Fruit fly (Drosophila melanogaster) whole organism: ENCODE data around the gene Tsp5D.

Experiments used
- CG8478 ChIP-seq: fragments of >200 bp; optimal IDR thresholded peaks from 2 replicates; lab custom pipeline; 2018; ENCODE audit warnings: inconsistent platforms
- Dll ChIP-seq: fragments of >200 bp; optimal IDR thresholded peaks from 2 replicates; lab custom pipeline; 2017
- EcR ChIP-seq, 2 experiments: fragments of >200 bp; optimal IDR thresholded peaks; 2 replicates each; lab custom pipeline; 2017; ENCODE audit warnings: missing biosample characterization in 2 of 2, missing genetic modification characterization in 2 of 2, missing genetic modification reagents in 2 of 2
- pan ChIP-seq: fragments of >200 bp; optimal IDR thresholded peaks from 2 replicates; lab custom pipeline; 2017
- psq ChIP-seq: fragments of >200 bp; optimal IDR thresholded peaks from 2 replicates; lab custom pipeline; 2017
- usp ChIP-seq: fragments of >200 bp; optimal IDR thresholded peaks from 2 replicates; lab custom pipeline; 2017; ENCODE audit warnings: missing biosample characterization, missing genetic modification characterization, mixed read lengths

The Tsp5D gene

dm6 chrX:6050282-6050934 lies 24.2 kb downstream of the Tsp5D start, which contains the start of gene CG5921:
CG5921 (plus strand) TSS chrX:6050828.
- no peak for TF ChIP-seq EcR (GFP tag; optimal IDR thresholded peaks at IDR 0.05; lab: Kevin White, UChicago)
- TF ChIP-seq pan, result no peak
- TF ChIP-seq psq (lab: Kevin White, UChicago), result no peak
- no peak for TF ChIP-seq CG8478 (lab: Kevin White, UChicago)
- TF ChIP-seq Dll (lab: Kevin White, UChicago), result no peak
- TF ChIP-seq usp (GFP tag; lab: Kevin White, UChicago), result no peak

dm6 chrX:6039431-6040016 lies 35.1 kb downstream of the Tsp5D start, which contains the start of gene CG5937:
CG5937 (plus strand) TSS chrX:6040005.
- no peak for TF ChIP-seq EcR (GFP tag; optimal IDR thresholded peaks at IDR 0.05; lab: Kevin White, UChicago)
- no peak for TF ChIP-seq pan
- TF ChIP-seq psq (lab: Kevin White, UChicago), result no peak

DNA sequence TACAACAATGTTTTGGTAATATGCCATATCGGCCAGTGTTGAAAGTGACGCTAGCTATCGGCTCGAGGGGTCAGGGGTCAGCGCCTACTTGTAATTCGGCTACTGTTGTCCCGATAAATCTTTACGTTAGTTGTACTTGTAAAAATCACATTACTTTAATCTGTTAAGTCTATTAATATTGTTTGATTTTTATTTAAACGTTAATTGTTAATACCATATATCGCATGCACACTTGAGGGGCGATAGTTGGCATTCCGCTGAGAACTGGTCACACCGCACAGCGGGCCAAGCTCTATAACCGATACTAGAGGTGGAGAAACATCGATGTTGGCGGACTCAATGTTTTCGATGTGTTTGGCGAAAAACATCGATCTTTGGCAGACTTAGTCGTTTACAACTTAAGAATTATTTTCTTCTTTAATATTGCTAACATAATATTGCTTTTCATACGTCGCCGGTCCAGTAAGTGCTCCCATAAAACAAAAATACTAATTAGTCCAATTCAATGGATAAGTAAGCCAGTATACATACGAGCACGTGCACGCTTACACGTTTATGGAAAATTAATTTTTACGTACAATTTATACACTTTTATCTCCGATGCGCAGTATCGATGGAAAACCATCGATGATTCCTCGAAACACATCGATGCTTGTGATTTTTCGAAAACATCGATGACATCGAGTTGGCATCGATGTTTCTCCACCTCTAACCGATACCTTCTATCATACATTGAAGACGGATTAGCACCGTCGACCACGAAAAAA lies 37.3 kb downstream of the Tsp5D start, which contains the start of the genes rux and MCTS1:
rux (minus strand) TSS at position 621 of the 767 bp plus-strand sequence.
MCTS1 (plus strand) TSS at position 713 of the 767 bp plus-strand sequence.
- TF ChIP-seq CG8478 (lab: Kevin White, UChicago) (no peak), Dll (lab: Kevin White, UChicago) (no peak)

dm6 chrX:6035359-6035758 lies 39.3 kb downstream of the Tsp5D start:
- TF ChIP-seq CG8478 (lab: Kevin White, UChicago), result no peak
- no peak for TF ChIP-seq psq (lab: Kevin White, UChicago)
- no peak for TF ChIP-seq usp (GFP tag; lab: Kevin White, UChicago)
- TF ChIP-seq Dll (lab: Kevin White, UChicago), result no peak
- no peak for TF ChIP-seq EcR (GFP tag; optimal IDR thresholded peaks at IDR 0.05; lab: Kevin White, UChicago)
- TF ChIP-seq pan, result no peak

DNA sequence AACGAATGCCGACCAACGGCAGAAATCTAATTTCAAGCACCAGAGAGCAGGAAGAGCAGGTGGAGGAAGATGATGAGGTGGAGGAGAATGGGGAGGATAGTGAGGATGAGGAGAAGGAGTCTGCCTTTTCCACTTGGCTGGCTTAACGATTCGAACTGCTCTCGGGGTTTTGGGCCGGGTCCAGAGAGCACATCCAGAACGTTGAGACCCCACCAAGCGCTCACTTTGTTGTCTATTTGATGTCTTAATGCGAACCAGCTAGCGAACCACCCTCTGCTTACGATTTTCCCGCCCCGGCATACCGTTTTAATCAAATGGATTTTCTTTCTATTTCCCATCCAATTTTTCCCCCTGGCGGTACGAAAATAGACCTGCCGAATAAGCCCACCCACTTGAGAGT lies 39.9 kb downstream of the Tsp5D start:
- no peak for TF ChIP-seq usp (GFP tag; lab: Kevin White, UChicago)
- no peak for TF ChIP-seq psq (lab: Kevin White, UChicago)
- TF ChIP-seq CG8478 (lab: Kevin White, UChicago), result no peak

dm6 chrX:6032826-6033225 lies 41.8 kb downstream of the Tsp5D start:
- TF ChIP-seq pan, result no peak
- no peak for TF ChIP-seq EcR (GFP tag; optimal IDR thresholded peaks at IDR 0.05; lab: Kevin White, UChicago)
- no peak for TF ChIP-seq psq (lab: Kevin White, UChicago)
- no peak for TF ChIP-seq CG8478 (lab: Kevin White, UChicago)
- no peak for TF ChIP-seq usp (GFP tag; lab: Kevin White, UChicago)
- TF ChIP-seq Dll (lab: Kevin White, UChicago), result no peak

- TF ChIP-seq EcR (GFP tag; optimal IDR thresholded peaks at IDR 0.05; lab: Kevin White, UChicago) (no peak), psq (lab: Kevin White, UChicago) (no peak), usp (GFP tag; lab: Kevin White, UChicago) (no peak), Dll (lab: Kevin White, UChicago) (no peak), CG8478 (lab: Kevin White, UChicago) (no peak), pan (no peak)
Measured at dm6 chrX:6031692-6032091, 43.0 kb downstream of the Tsp5D start.

- TF ChIP-seq Dll (lab: Kevin White, UChicago) (no peak), CG8478 (lab: Kevin White, UChicago) (no peak), EcR (GFP tag; optimal IDR thresholded peaks at IDR 0.05; lab: Kevin White, UChicago) (no peak), usp (GFP tag; lab: Kevin White, UChicago) (no peak), psq (lab: Kevin White, UChicago) (no peak), pan (no peak)
Measured at dm6 chrX:6030593-6030992, 44.1 kb downstream of the Tsp5D start.

DNA sequence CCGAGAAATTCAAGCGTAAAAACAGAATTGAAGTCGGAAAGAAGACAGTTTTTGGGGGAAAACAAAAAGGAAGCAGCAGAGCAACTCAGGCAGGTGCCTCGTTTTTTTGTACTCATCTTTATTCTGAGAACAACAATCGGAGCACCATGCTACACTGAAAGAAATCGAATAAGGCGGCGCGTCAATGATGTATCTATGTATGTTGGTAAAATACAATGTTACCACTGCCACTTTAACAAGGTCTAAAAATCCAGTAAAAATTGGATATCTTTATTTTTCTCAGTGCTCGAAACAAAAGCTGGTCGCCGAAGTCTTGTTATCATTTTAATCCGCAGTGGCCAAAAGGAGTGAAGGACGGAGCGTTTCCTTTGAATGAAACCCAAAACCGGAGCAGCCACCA lies 44.6 kb downstream of the Tsp5D start:
- no peak for TF ChIP-seq Dll (lab: Kevin White, UChicago)

- TF ChIP-seq usp (GFP tag; lab: Kevin White, UChicago) (no peak), pan (no peak), Dll (lab: Kevin White, UChicago) (no peak), psq (lab: Kevin White, UChicago) (no peak), CG8478 (lab: Kevin White, UChicago) (no peak), EcR (GFP tag; optimal IDR thresholded peaks at IDR 0.05; lab: Kevin White, UChicago) (no peak)
Measured at dm6 chrX:6029015-6029414, 45.6 kb downstream of the Tsp5D start.

DNA sequence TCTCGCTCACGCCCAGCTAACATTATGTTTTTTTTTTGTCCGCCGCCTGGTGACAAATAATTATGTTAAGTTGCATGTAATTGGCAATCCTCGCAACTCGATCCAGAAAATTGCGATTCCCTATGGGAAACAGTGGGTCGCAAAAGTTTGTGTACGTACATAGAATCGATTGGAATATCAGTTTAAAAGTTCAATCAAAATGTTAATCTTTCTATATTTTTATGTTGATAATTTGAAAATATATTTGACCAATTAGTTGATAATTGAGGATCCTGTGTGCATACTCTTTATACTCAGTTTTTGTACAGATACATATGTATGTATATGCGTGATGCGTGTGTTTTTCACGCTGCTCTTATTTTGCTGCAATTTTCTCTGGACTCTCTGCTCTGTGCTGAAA lies 46.8 kb downstream of the Tsp5D start:
- TF ChIP-seq CG8478 (lab: Kevin White, UChicago) (no peak), EcR (GFP tag; optimal IDR thresholded peaks at IDR 0.05; lab: Kevin White, UChicago) (no peak), psq (lab: Kevin White, UChicago) (no peak), pan (no peak), Dll (lab: Kevin White, UChicago) (no peak), usp (GFP tag; lab: Kevin White, UChicago) (no peak)

dm6 chrX:6024638-6025037 lies 50.0 kb downstream of the Tsp5D start:
- TF ChIP-seq Dll (lab: Kevin White, UChicago), result no peak
- no peak for TF ChIP-seq psq (lab: Kevin White, UChicago)
- TF ChIP-seq pan, result no peak
- no peak for TF ChIP-seq CG8478 (lab: Kevin White, UChicago)
- no peak for TF ChIP-seq usp (GFP tag; lab: Kevin White, UChicago)
- TF ChIP-seq EcR (GFP tag; optimal IDR thresholded peaks at IDR 0.05; lab: Kevin White, UChicago), result no peak
